Worm (Caenorhabditis elegans): ENCODE data around the gene fem-2.

fem-2 gene

ce11 chrIII:636067-636466, 1.6 kb upstream of the fem-2 start, which contains the start of gene T19C3.7:
TSS of gene T19C3.7 (minus strand) at chrIII:636167.
- TF ChIP-seq tab-1 (GFP tag; IDR thresholded peaks at IDR 0.05) (no peak), ztf-23 (GFP tag; IDR thresholded peaks at IDR 0.05) (no peak), med-1 (GFP tag; optimal IDR thresholded peaks at IDR 0.05; ENCODE audit: insufficient read depth) (no peak), ref-1 (GFP tag; conservative IDR thresholded peaks at IDR 0.05) (no peak), flt-1 (GFP tag; IDR thresholded peaks at IDR 0.05) (no peak), ztf-29 (GFP tag; IDR thresholded peaks at IDR 0.05) (no peak), klf-2 (GFP tag; conservative IDR thresholded peaks at IDR 0.05) (no peak)

ce11 chrIII:631421-631820, 3.0 kb downstream of the fem-2 start, which contains the start of gene T19C3.6:
TSS of gene T19C3.6 (minus strand) at chrIII:631521.
- TF ChIP-seq klf-2 (GFP tag; conservative IDR thresholded peaks at IDR 0.05) (no peak), med-1 (GFP tag; optimal IDR thresholded peaks at IDR 0.05; ENCODE audit: insufficient read depth) (no peak)

ce11 chrIII:628942-629341, 5.5 kb downstream of the fem-2 start:
- TF ChIP-seq ztf-23 (GFP tag; IDR thresholded peaks at IDR 0.05) (peak; percentile 54; the same call in 1 of the 2 replicates), ref-1 (GFP tag; conservative IDR thresholded peaks at IDR 0.05) (0 out of 2 replicates have a peak, but pooled peaks have one; percentile 16), flt-1 (GFP tag; IDR thresholded peaks at IDR 0.05) (peak; percentile 73), tab-1 (GFP tag; IDR thresholded peaks at IDR 0.05) (peak; percentile 10; the same call in 1 of the 2 replicates), klf-2 (GFP tag; conservative IDR thresholded peaks at IDR 0.05) (peak; percentile 51; the same call in 1 of the 2 replicates)

- TF ChIP-seq med-1 (GFP tag; optimal IDR thresholded peaks at IDR 0.05; ENCODE audit: insufficient read depth): no peak
- TF ChIP-seq flt-1 (GFP tag; IDR thresholded peaks at IDR 0.05): no peak
- TF ChIP-seq T22C8.4 (GFP tag; IDR thresholded peaks at IDR 0.05): no peak
- no peak for TF ChIP-seq ztf-29 (GFP tag; IDR thresholded peaks at IDR 0.05)
- no peak for TF ChIP-seq tab-1 (GFP tag; IDR thresholded peaks at IDR 0.05)
- TF ChIP-seq ref-1 (GFP tag; conservative IDR thresholded peaks at IDR 0.05): no peak
- no peak for TF ChIP-seq klf-2 (GFP tag; conservative IDR thresholded peaks at IDR 0.05)
- TF ChIP-seq cog-1 (tag; optimal IDR thresholded peaks at IDR 0.05): no peak
- TF ChIP-seq ztf-23 (GFP tag; IDR thresholded peaks at IDR 0.05): no peak
Measured at ce11 chrIII:627838-628237, 6.6 kb downstream of the fem-2 start, which contains the start of gene T19C3.5. TSS of gene T19C3.5 (minus strand) at chrIII:627938.

- TF ChIP-seq med-1 (GFP tag; optimal IDR thresholded peaks at IDR 0.05; ENCODE audit: insufficient read depth) (no peak), cog-1 (tag; optimal IDR thresholded peaks at IDR 0.05) (no peak), ref-1 (GFP tag; conservative IDR thresholded peaks at IDR 0.05) (no peak), tab-1 (GFP tag; IDR thresholded peaks at IDR 0.05) (no peak), T22C8.4 (GFP tag; IDR thresholded peaks at IDR 0.05) (no peak), ztf-29 (GFP tag; IDR thresholded peaks at IDR 0.05) (no peak), klf-2 (GFP tag; conservative IDR thresholded peaks at IDR 0.05) (no peak), flt-1 (GFP tag; IDR thresholded peaks at IDR 0.05) (no peak), ztf-23 (GFP tag; IDR thresholded peaks at IDR 0.05) (no peak)
Measured at ce11 chrIII:626091-626490, 8.3 kb downstream of the fem-2 start.

DNA sequence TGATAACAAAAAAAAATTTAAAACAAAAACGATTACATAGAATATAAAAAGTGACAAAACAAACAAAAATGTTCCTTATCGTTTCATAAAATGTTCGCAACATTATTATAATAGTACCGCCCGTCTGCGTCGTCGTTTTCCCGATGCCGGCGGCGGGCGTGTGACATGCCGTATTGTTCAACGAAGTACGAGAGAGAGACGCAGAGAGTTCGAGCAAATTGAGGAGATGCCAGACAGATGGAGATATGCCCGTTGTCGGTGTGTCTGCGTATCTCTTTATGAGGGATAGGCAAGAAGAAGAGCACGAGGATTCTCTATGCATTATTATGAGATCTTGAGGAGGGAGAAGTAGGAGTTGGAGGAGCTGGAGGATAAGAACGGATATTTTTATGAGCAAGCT, 10.7 kb downstream of the fem-2 start:
- peak; percentile 65; the same call in 1 of the 2 replicates for TF ChIP-seq flt-1 (GFP tag; IDR thresholded peaks at IDR 0.05)
- no peak for TF ChIP-seq ztf-29 (GFP tag; IDR thresholded peaks at IDR 0.05)
- peak; percentile 91 for TF ChIP-seq cog-1 (tag; optimal IDR thresholded peaks at IDR 0.05)
- no peak for TF ChIP-seq T22C8.4 (GFP tag; IDR thresholded peaks at IDR 0.05)
- TF ChIP-seq ztf-23 (GFP tag; IDR thresholded peaks at IDR 0.05): peak; percentile 45; the same call in 1 of the 2 replicates
- TF ChIP-seq klf-2 (GFP tag; conservative IDR thresholded peaks at IDR 0.05): no peak
- no peak for TF ChIP-seq tab-1 (GFP tag; IDR thresholded peaks at IDR 0.05)

DNA sequence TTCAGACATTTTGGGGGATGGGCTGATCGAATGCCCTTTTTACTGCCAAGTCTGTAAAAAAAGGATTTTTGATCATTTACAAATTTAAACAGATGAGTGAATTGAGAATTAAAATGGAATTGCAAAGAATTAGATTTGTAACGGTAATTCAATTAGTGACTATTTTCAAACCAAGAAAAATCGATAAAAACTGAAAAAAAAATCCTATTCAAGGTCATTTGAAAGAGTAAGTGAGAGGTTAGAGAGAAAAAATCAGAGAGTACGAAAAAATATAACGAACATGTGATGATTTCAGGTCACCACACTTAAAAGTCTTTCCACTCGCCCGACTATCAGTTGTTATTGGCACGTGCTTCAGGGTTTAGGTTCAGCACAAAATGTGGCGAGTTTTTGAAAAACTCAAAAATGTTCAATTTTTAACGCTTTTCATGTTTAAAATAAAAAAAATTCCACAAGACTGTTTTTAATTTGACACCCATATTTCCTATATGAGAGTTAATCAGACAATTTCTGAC, 14.2 kb downstream of the fem-2 start, which contains the start of gene T19C3.4:
TSS of gene T19C3.4 (minus strand) at position 51 of the 515 bp plus-strand sequence.
- TF ChIP-seq ztf-23 (GFP tag; IDR thresholded peaks at IDR 0.05): no peak
- TF ChIP-seq T22C8.4 (GFP tag; IDR thresholded peaks at IDR 0.05): no peak
- no peak for TF ChIP-seq med-1 (GFP tag; optimal IDR thresholded peaks at IDR 0.05; ENCODE audit: insufficient read depth)
- TF ChIP-seq flt-1 (GFP tag; IDR thresholded peaks at IDR 0.05): no peak
- no peak for TF ChIP-seq ref-1 (GFP tag; conservative IDR thresholded peaks at IDR 0.05)

- TF ChIP-seq ztf-29 (GFP tag; IDR thresholded peaks at IDR 0.05): no peak
Measured at ce11 chrIII:617467-617866, 17.0 kb downstream of the fem-2 start, which contains the start of gene T19C3.2. TSS of gene T19C3.2 (minus strand) at chrIII:617567.

- TF ChIP-seq klf-2 (GFP tag; conservative IDR thresholded peaks at IDR 0.05) (no peak), tab-1 (GFP tag; IDR thresholded peaks at IDR 0.05) (no peak), ztf-29 (GFP tag; IDR thresholded peaks at IDR 0.05) (no peak), flt-1 (GFP tag; IDR thresholded peaks at IDR 0.05) (no peak), ref-1 (GFP tag; conservative IDR thresholded peaks at IDR 0.05) (no peak), ztf-23 (GFP tag; IDR thresholded peaks at IDR 0.05) (no peak), cog-1 (tag; optimal IDR thresholded peaks at IDR 0.05) (no peak), T22C8.4 (GFP tag; IDR thresholded peaks at IDR 0.05) (no peak), med-1 (GFP tag; optimal IDR thresholded peaks at IDR 0.05; ENCODE audit: insufficient read depth) (no peak)
Measured at ce11 chrIII:614447-614846, 20.0 kb downstream of the fem-2 start, which contains the start of gene T19C3.3. TSS of gene T19C3.3 (minus strand) at chrIII:614547.

ce11 chrIII:612759-613158, 21.7 kb downstream of the fem-2 start:
- TF ChIP-seq T22C8.4 (GFP tag; IDR thresholded peaks at IDR 0.05) (no peak), med-1 (GFP tag; optimal IDR thresholded peaks at IDR 0.05; ENCODE audit: insufficient read depth) (no peak), ztf-29 (GFP tag; IDR thresholded peaks at IDR 0.05) (no peak), tab-1 (GFP tag; IDR thresholded peaks at IDR 0.05) (no peak), klf-2 (GFP tag; conservative IDR thresholded peaks at IDR 0.05) (no peak), ztf-23 (GFP tag; IDR thresholded peaks at IDR 0.05) (no peak), ref-1 (GFP tag; conservative IDR thresholded peaks at IDR 0.05) (no peak), flt-1 (GFP tag; IDR thresholded peaks at IDR 0.05) (no peak), cog-1 (tag; optimal IDR thresholded peaks at IDR 0.05) (no peak)
